Worm (Caenorhabditis elegans) whole organism, L1 larva: ENCODE data around the gene prx-5.

Source experiments
- C16A3.4 ChIP-seq: fragments of 150-350 bp; optimal IDR thresholded peaks from 2 replicates; lab custom pipeline; 2014; ENCODE audit warnings: missing biosample characterization, missing genetic modification characterization
- F16B12.6 ChIP-seq: fragments of 150-350 bp; optimal IDR thresholded peaks from 2 replicates; lab custom pipeline; 2014; ENCODE audit warnings: missing biosample characterization, missing genetic modification characterization
- aha-1 ChIP-seq: fragments of 150-350 bp; optimal IDR thresholded peaks from 2 replicates; lab custom pipeline; 2014; ENCODE audit warnings: missing biosample characterization, missing genetic modification characterization
- blmp-1 ChIP-seq: fragments of 150-350 bp; optimal IDR thresholded peaks from 2 replicates; lab custom pipeline; 2014; ENCODE audit warnings: missing biosample characterization, missing genetic modification characterization
- ceh-82 ChIP-seq, 3 experiments: fragments of 150-350 bp in 1 of 3; sonication (generic microtip) in 2 of 3; optimal IDR thresholded peaks; 2 replicates each; lab custom pipeline; 2014 to 2017; ENCODE audit warnings: missing biosample characterization in 3 of 3, missing genetic modification characterization in 3 of 3
- dpl-1 ChIP-seq, 3 experiments: fragments of 150-350 bp in 2 of 3; sonication (generic microtip) in 1 of 3; optimal IDR thresholded peaks; 2 replicates each; lab custom pipeline; 2014 to 2017; ENCODE audit warnings: missing biosample characterization in 3 of 3, missing genetic modification characterization in 3 of 3, missing genetic modification reagents in 3 of 3
- dsc-1 ChIP-seq: sonication (generic microtip); optimal IDR thresholded peaks from 2 replicates; lab custom pipeline; 2016; ENCODE audit warnings: mild to moderate bottlenecking, missing genetic modification characterization, missing compliant biosample characterization
- efl-1 ChIP-seq, 4 experiments: fragments of 150-350 bp; optimal IDR thresholded peaks in 3 of 4; peaks in 1 of 4; 1 replicate in 1 of 4; 2 replicates in 3 of 4; lab custom pipeline; 2014; ENCODE audit warnings: missing biosample characterization in 2 of 4, missing genetic modification characterization in 2 of 4, missing genetic modification reagents in 2 of 4
- fkh-8 ChIP-seq: sonication (generic microtip); optimal IDR thresholded peaks from 2 replicates; lab custom pipeline; 2016; ENCODE audit warnings: mild to moderate bottlenecking, missing genetic modification characterization, missing compliant biosample characterization
- grh-1 ChIP-seq: fragments of 200-800 bp; sonication (Bioruptor generic); IDR thresholded peaks from 2 replicates; pipeline ENCODE4 v1.3.6; 2022; ENCODE audit warnings: missing genetic modification reagents, missing genetic modification characterization, missing compliant biosample characterization
- irx-1 ChIP-seq: sonication (generic microtip); optimal IDR thresholded peaks from 2 replicates; lab custom pipeline; 2016; ENCODE audit warnings: missing genetic modification characterization, missing compliant biosample characterization
- jun-1 ChIP-seq: fragments of 150-350 bp; optimal IDR thresholded peaks from 2 replicates; lab custom pipeline; 2014; ENCODE audit warnings: missing biosample characterization, missing genetic modification reagents, missing genetic modification characterization
- lin-13 ChIP-seq: fragments of 150-350 bp; optimal IDR thresholded peaks from 2 replicates; lab custom pipeline; 2014; ENCODE audit warnings: missing biosample characterization, missing genetic modification reagents, missing genetic modification characterization
- lin-14 ChIP-seq: fragments of 200-800 bp; sonication (Bioruptor generic); optimal IDR thresholded peaks from 2 replicates; lab custom pipeline; 2018; ENCODE audit warnings: mild to moderate bottlenecking, missing genetic modification characterization, moderate library complexity, missing compliant biosample characterization
- lin-39 ChIP-seq: fragments of 150-350 bp; optimal IDR thresholded peaks from 2 replicates; lab custom pipeline; 2014; ENCODE audit warnings: missing biosample characterization, missing genetic modification reagents, missing genetic modification characterization
- lir-3 ChIP-seq: sonication (generic microtip); optimal IDR thresholded peaks from 2 replicates; lab custom pipeline; 2016; ENCODE audit warnings: mild to moderate bottlenecking, missing genetic modification characterization, moderate library complexity, missing compliant biosample characterization; ENCODE audit not compliant: poor library complexity
- lsy-2 ChIP-seq, 2 experiments: fragments of 150-350 bp; optimal IDR thresholded peaks; 2 replicates each; lab custom pipeline; 2014; ENCODE audit warnings: missing biosample characterization in 2 of 2, missing genetic modification characterization in 2 of 2
- mep-1 ChIP-seq: fragments of 150-350 bp; optimal IDR thresholded peaks from 2 replicates; lab custom pipeline; 2014; ENCODE audit warnings: missing biosample characterization, missing genetic modification characterization
- nhr-12 ChIP-seq: sonication (generic microtip); optimal IDR thresholded peaks from 2 replicates; lab custom pipeline; 2017; ENCODE audit warnings: missing biosample characterization, missing genetic modification characterization
- nhr-19 ChIP-seq: fragments of 200-800 bp; sonication (Bioruptor generic); conservative IDR thresholded peaks from 2 replicates; pipeline ENCODE4 v1.3.6; 2022; ENCODE audit warnings: missing genetic modification characterization, missing compliant biosample characterization
- nhr-20 ChIP-seq: sonication (generic microtip); optimal IDR thresholded peaks from 2 replicates; lab custom pipeline; 2016; ENCODE audit warnings: mild to moderate bottlenecking, missing genetic modification characterization, missing compliant biosample characterization
- nhr-47 ChIP-seq: sonication (generic microtip); optimal IDR thresholded peaks from 2 replicates; lab custom pipeline; 2016; ENCODE audit warnings: mild to moderate bottlenecking, missing genetic modification characterization, moderate library complexity, missing compliant biosample characterization
- nhr-71 ChIP-seq: sonication (generic microtip); optimal IDR thresholded peaks from 2 replicates; lab custom pipeline; 2016; ENCODE audit warnings: mild to moderate bottlenecking, missing genetic modification characterization, moderate library complexity, missing compliant biosample characterization
- nhr-76 ChIP-seq: sonication (generic microtip); optimal IDR thresholded peaks from 2 replicates; lab custom pipeline; 2017; ENCODE audit warnings: missing biosample characterization, missing genetic modification characterization
- nhr-84 ChIP-seq: sonication (generic microtip); optimal IDR thresholded peaks from 2 replicates; lab custom pipeline; 2017; ENCODE audit warnings: missing biosample characterization, missing genetic modification characterization
- pag-3 ChIP-seq: sonication (generic microtip); optimal IDR thresholded peaks from 2 replicates; lab custom pipeline; 2017; ENCODE audit warnings: missing genetic modification characterization, mild to moderate bottlenecking, missing compliant biosample characterization, antibody characterized with exemption, borderline replicate concordance; ENCODE audit not compliant: insufficient read depth
- pqm-1 ChIP-seq: sonication (generic microtip); optimal IDR thresholded peaks from 3 replicates; lab custom pipeline; 2017; ENCODE audit warnings: missing biosample characterization, missing genetic modification characterization
- rnt-1 ChIP-seq: sonication (generic microtip); optimal IDR thresholded peaks from 2 replicates; lab custom pipeline; 2016; ENCODE audit warnings: mild to moderate bottlenecking, missing genetic modification characterization, moderate library complexity, missing compliant biosample characterization
- snu-23 ChIP-seq: sonication (generic microtip); optimal IDR thresholded peaks from 2 replicates; lab custom pipeline; 2016; ENCODE audit warnings: missing genetic modification characterization, missing compliant biosample characterization
- sup-37 ChIP-seq: fragments of 200-800 bp; sonication (Bioruptor generic); optimal IDR thresholded peaks from 2 replicates; lab custom pipeline; 2018; ENCODE audit warnings: mild to moderate bottlenecking, missing genetic modification characterization, missing compliant biosample characterization
- unc-30 ChIP-seq: sonication (generic microtip); optimal IDR thresholded peaks from 2 replicates; lab custom pipeline; 2017; ENCODE audit warnings: missing biosample characterization, missing genetic modification characterization
- unc-98 ChIP-seq: fragments of 200-800 bp; sonication (Bioruptor generic); IDR thresholded peaks from 2 replicates; pipeline ENCODE4 v1.3.6; 2022; ENCODE audit warnings: missing genetic modification characterization, missing compliant biosample characterization
- vab-15 ChIP-seq: sonication (generic microtip); optimal IDR thresholded peaks from 2 replicates; lab custom pipeline; 2017; ENCODE audit warnings: missing genotype, mild to moderate bottlenecking, missing genetic modification characterization, missing compliant biosample characterization
- zip-4 ChIP-seq: fragments of 200-800 bp; sonication (Bioruptor generic); optimal IDR thresholded peaks from 2 replicates; lab custom pipeline; 2018; ENCODE audit warnings: mild to moderate bottlenecking, missing genetic modification characterization, moderate library complexity, missing compliant biosample characterization
- ztf-11 ChIP-seq, 2 experiments: sonication (generic microtip); optimal IDR thresholded peaks; 2 replicates each; lab custom pipeline; 2016 to 2017; ENCODE audit warnings: missing genetic modification characterization in 2 of 2, missing biosample characterization in 1 of 2, missing compliant biosample characterization in 1 of 2
- ztf-4 ChIP-seq: fragments of 150-350 bp; optimal IDR thresholded peaks from 2 replicates; lab custom pipeline; 2014; ENCODE audit warnings: missing biosample characterization, missing genetic modification characterization

prx-5 gene

ce11 chrII:8698828-8699227, 5.8 kb upstream of the prx-5 start, which contains the start of gene chdh-1:
Gene chdh-1, minus strand, starts transcription at chrII:8698928.
- TF ChIP-seq nhr-76 (tag; lab: Kevin White, UChicago) (no peak), lin-13 (no peak), ceh-82 (tag; optimal IDR thresholded peaks at IDR 0.05; lab: Kevin White, UChicago) (no peak), lsy-2 (tag; optimal IDR thresholded peaks at IDR 0.05; lab: Kevin White, UChicago) (no peak), ztf-4 (tag; lab: Kevin White, UChicago) (no peak), nhr-71 (tag; lab: Kevin White, UChicago) (no peak), unc-98 (GFP tag; lab: Robert Waterston, UW) (no peak)

ce11 chrII:8701059-8701458, 3.6 kb upstream of the prx-5 start:
- TF ChIP-seq unc-98 (GFP tag; lab: Robert Waterston, UW) (no peak), sup-37 (GFP tag; lab: Kevin White, UChicago) (no peak), dpl-1 (GFP tag; optimal IDR thresholded peaks at IDR 0.05; lab: Kevin White, UChicago) (peak in 1 of 3 experiments; percentile 20), ztf-11 (tag; optimal IDR thresholded peaks at IDR 0.05; lab: Kevin White, UChicago) (no peak), irx-1 (tag; lab: Kevin White, UChicago) (no peak), lin-14 (GFP tag; lab: Kevin White, UChicago) (no peak), blmp-1 (tag; lab: Kevin White, UChicago) (no peak), efl-1 (optimal IDR thresholded peaks at IDR 0.05; lab: Kevin White, UChicago) (peak in 1 of 2 experiments; percentile 6), efl-1 (GFP tag; optimal IDR thresholded peaks at IDR 0.05 in 1 of 2; lab: Kevin White, UChicago) (no peak), F16B12.6 (tag; lab: Kevin White, UChicago) (peak; percentile 63), lsy-2 (tag; optimal IDR thresholded peaks at IDR 0.05; lab: Kevin White, UChicago) (peak; percentile 67 to 81), mep-1 (peak; percentile 3)

- TF ChIP-seq C16A3.4 (tag; lab: Kevin White, UChicago), result no peak
- TF ChIP-seq, all 84 proteins: peak for 0
Observed at ce11 chrII:8701619-8702350, 2.8 kb upstream of the prx-5 start, which contains the start of gene sphk-1. Gene sphk-1, minus strand, starts transcription at chrII:8701669.

DNA sequence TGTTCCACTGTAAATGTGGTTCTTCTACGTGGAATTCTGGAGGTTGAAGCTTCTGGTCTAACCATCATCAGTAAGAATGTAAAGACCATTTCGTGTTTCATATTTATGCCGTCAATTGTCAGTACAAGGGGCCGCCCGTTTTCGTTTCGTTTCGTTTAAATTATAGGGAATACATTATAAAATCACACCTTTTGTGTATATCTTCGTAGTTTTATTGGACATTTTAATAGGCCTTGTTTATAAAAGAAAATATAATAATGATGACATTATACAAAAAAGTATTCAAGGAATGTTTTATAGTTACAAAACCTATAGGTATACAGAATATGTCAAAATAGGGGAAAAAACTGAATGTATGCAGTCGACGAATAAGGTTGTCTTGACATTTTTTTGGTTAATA, 895 bp upstream of the prx-5 start, which contains the start of gene ceh-7:
TSS of gene ceh-7 (minus strand) at position 101 of the 400 bp plus-strand sequence.
- TF ChIP-seq pag-3 (tag; lab: Kevin White, UChicago) (no peak), lin-14 (GFP tag; lab: Kevin White, UChicago) (no peak), jun-1 (no peak), nhr-47 (no peak), grh-1 (GFP tag; lab: Robert Waterston, UW) (no peak), nhr-19 (GFP tag; lab: Robert Waterston, UW) (no peak), lsy-2 (tag; optimal IDR thresholded peaks at IDR 0.05; lab: Kevin White, UChicago) (no peak)

ce11 chrII:8707024-8707423, 2.4 kb downstream of the prx-5 start, which contains the start of gene cup-16:
Gene cup-16, plus strand, starts transcription at chrII:8707155.
- TF ChIP-seq lir-3, result no peak
- no peak for TF ChIP-seq dsc-1 (tag; lab: Kevin White, UChicago)
- peak; percentile 79 for TF ChIP-seq nhr-71 (tag; lab: Kevin White, UChicago)
- TF ChIP-seq ztf-11 (tag; optimal IDR thresholded peaks at IDR 0.05; lab: Kevin White, UChicago), result no peak
- TF ChIP-seq F16B12.6 (tag; lab: Kevin White, UChicago), result no peak
- TF ChIP-seq jun-1, result no peak
- no peak for TF ChIP-seq nhr-84 (tag; lab: Kevin White, UChicago)
- no peak for TF ChIP-seq fkh-8
- TF ChIP-seq efl-1 (optimal IDR thresholded peaks at IDR 0.05; lab: Kevin White, UChicago), result no peak
- TF ChIP-seq efl-1 (GFP tag; optimal IDR thresholded peaks at IDR 0.05 in 1 of 2; lab: Kevin White, UChicago), result peak in 1 of 2 experiments; percentile 88
- peak; percentile 20 to 50 for TF ChIP-seq lsy-2 (tag; optimal IDR thresholded peaks at IDR 0.05; lab: Kevin White, UChicago)
- TF ChIP-seq lin-39 (tag; lab: Kevin White, UChicago), result peak; percentile 65
- no peak for TF ChIP-seq irx-1 (tag; lab: Kevin White, UChicago)
- no peak for TF ChIP-seq zip-4 (GFP tag; lab: Kevin White, UChicago)
- TF ChIP-seq snu-23 (GFP tag; lab: Kevin White, UChicago), result peak; percentile 14
- TF ChIP-seq nhr-12 (tag; lab: Kevin White, UChicago), result no peak
- no peak for TF ChIP-seq vab-15
- no peak for TF ChIP-seq unc-30
- no peak for TF ChIP-seq pqm-1 (tag; lab: Kevin White, UChicago)
- TF ChIP-seq lin-14 (GFP tag; lab: Kevin White, UChicago), result peak; percentile 80
- TF ChIP-seq aha-1, result no peak
- peak; percentile 14 for TF ChIP-seq nhr-20
- no peak for TF ChIP-seq nhr-76 (tag; lab: Kevin White, UChicago)
- peak; percentile 78 for TF ChIP-seq rnt-1 (tag; lab: Kevin White, UChicago)
